Worm (Caenorhabditis elegans): ENCODE measurements around the gene fbxa-77.

Gene fbxa-77

ce11 chrIII:1205421-1205820, 43.9 kb upstream of the fbxa-77 start:
- TF ChIP-seq nhr-12 (tag; optimal IDR thresholded peaks at IDR 0.05) (no peak), nhr-77 (tag; optimal IDR thresholded peaks at IDR 0.05) (no peak), jun-1 (tag; optimal IDR thresholded peaks at IDR 0.05) (no peak), egl-27 (tag; optimal IDR thresholded peaks at IDR 0.05) (no peak), nhr-43 (tag; optimal IDR thresholded peaks at IDR 0.05; ENCODE audit: poor library complexity, severe bottlenecking) (no peak), ama-1 (optimal IDR thresholded peaks at IDR 0.05) (no peak), nhr-67 (tag; optimal IDR thresholded peaks at IDR 0.05) (no peak), unc-39 (tag; optimal IDR thresholded peaks at IDR 0.05) (no peak), mdl-1 (tag; optimal IDR thresholded peaks at IDR 0.05) (no peak), mml-1 (tag; optimal IDR thresholded peaks at IDR 0.05) (no peak), daf-12 (tag; optimal IDR thresholded peaks at IDR 0.05) (no peak), nhr-11 (tag; optimal IDR thresholded peaks at IDR 0.05) (no peak), lin-39 (tag; optimal IDR thresholded peaks at IDR 0.05) (no peak)

ce11 chrIII:1206331-1206730, 42.9 kb upstream of the fbxa-77 start:
- TF ChIP-seq ceh-9 (tag; optimal IDR thresholded peaks at IDR 0.05) (no peak), ceh-28 (tag; optimal IDR thresholded peaks at IDR 0.05) (peak; percentile 81), ztf-11 (tag; optimal IDR thresholded peaks at IDR 0.05) (no peak), tbx-2 (tag; optimal IDR thresholded peaks at IDR 0.05) (no peak), R02D3.7 (tag; optimal IDR thresholded peaks at IDR 0.05) (no peak)

DNA sequence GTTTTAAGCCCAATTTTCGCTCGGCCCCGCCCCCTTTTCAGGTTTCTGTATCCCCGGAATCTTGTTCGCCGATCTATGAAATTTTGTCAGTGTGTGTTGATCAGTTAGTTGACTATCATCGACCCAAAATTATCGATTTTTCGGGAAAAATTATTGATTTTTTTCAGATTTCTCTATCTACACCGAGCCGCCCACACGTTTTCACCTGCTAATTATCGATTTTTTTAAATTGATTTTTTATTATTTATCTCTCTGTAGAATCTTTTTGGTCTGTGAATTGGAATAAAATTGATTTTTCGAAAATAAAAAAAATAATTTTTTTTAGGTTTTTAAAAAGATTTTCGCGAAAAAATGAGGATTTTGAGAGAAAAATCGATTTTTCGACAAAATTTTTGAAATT, 42.2 kb upstream of the fbxa-77 start:
- TF ChIP-seq R02D3.7 (tag; optimal IDR thresholded peaks at IDR 0.05) (no peak), ceh-28 (tag; optimal IDR thresholded peaks at IDR 0.05) (peak; percentile 83)

ce11 chrIII:1207852-1208251, 41.4 kb upstream of the fbxa-77 start, which contains the start of gene orc-3:
Gene orc-3, plus strand, starts transcription at chrIII:1208133.
- TF ChIP-seq hmg-11 (tag; optimal IDR thresholded peaks at IDR 0.05) (peak; percentile 24), nhr-25 (tag; optimal IDR thresholded peaks at IDR 0.05) (peak; percentile 9), nfya-1 (tag; optimal IDR thresholded peaks at IDR 0.05; ENCODE audit: insufficient read depth) (peak; percentile 6), nhr-12 (tag; optimal IDR thresholded peaks at IDR 0.05) (no peak), pha-4 (tag; optimal IDR thresholded peaks at IDR 0.05) (peak; percentile 32), egl-5 (tag; optimal IDR thresholded peaks at IDR 0.05) (peak; percentile 61), lin-15B (tag; optimal IDR thresholded peaks at IDR 0.05) (peak; percentile 67), nhr-76 (tag; optimal IDR thresholded peaks at IDR 0.05) (no peak)

DNA sequence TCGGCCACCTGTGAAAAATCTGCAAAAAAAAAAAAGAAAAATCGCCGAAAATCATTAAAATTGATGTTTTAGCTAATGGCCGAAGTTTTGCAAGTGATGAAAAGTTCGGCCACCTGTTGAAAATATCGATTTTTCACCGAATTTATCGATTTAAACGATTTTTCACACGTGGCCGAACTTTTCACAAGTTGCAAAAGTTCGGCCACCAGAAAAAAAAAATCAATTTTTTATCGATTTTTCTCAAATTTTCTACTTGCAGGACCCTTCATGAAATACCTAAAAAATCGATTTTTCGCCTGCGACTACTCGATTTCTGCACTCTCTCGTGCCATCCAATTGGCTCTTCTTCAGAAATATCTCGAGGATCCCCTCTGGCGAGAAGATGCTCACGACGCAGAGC, 38.6 kb upstream of the fbxa-77 start:
- TF ChIP-seq egl-27 (tag; optimal IDR thresholded peaks at IDR 0.05), result no peak
- TF ChIP-seq ZK546.5 (tag; optimal IDR thresholded peaks at IDR 0.05), result no peak
- TF ChIP-seq jun-1 (tag; optimal IDR thresholded peaks at IDR 0.05), result no peak
- no peak for TF ChIP-seq ceh-9 (tag; optimal IDR thresholded peaks at IDR 0.05)
- peak; percentile 62 for TF ChIP-seq ceh-28 (tag; optimal IDR thresholded peaks at IDR 0.05)
- TF ChIP-seq snpc-4 (tag; optimal IDR thresholded peaks at IDR 0.05), result no peak
- TF ChIP-seq fkh-2 (tag; optimal IDR thresholded peaks at IDR 0.05), result no peak

- no peak for TF ChIP-seq fkh-2 (tag; optimal IDR thresholded peaks at IDR 0.05)
- TF ChIP-seq pha-4 (tag; optimal IDR thresholded peaks at IDR 0.05), result no peak
- no peak for TF ChIP-seq ceh-82 (tag; optimal IDR thresholded peaks at IDR 0.05)
- no peak for TF ChIP-seq mml-1 (tag; optimal IDR thresholded peaks at IDR 0.05)
- no peak for TF ChIP-seq lsy-12 (tag; optimal IDR thresholded peaks at IDR 0.05)
- TF ChIP-seq R02D3.7 (tag; optimal IDR thresholded peaks at IDR 0.05), result no peak
- no peak for TF ChIP-seq nhr-12 (tag; optimal IDR thresholded peaks at IDR 0.05)
- TF ChIP-seq mdl-1 (tag; optimal IDR thresholded peaks at IDR 0.05), result no peak
Measured at ce11 chrIII:1214121-1214673, 35.1 kb upstream of the fbxa-77 start.

- TF ChIP-seq pqm-1 (tag; optimal IDR thresholded peaks at IDR 0.05) (peak; percentile 91), jun-1 (tag; optimal IDR thresholded peaks at IDR 0.05) (peak; percentile 63), ama-1 (optimal IDR thresholded peaks at IDR 0.05) (peak; percentile 62), zag-1 (tag; optimal IDR thresholded peaks at IDR 0.05) (no peak), elt-2 (tag; optimal IDR thresholded peaks at IDR 0.05) (peak; percentile 96)
Measured at ce11 chrIII:1214680-1215079, 34.6 kb upstream of the fbxa-77 start, which contains the start of gene Y119D3B.21. Gene Y119D3B.21, plus strand, starts transcription at chrIII:1215000.

Data from whole organism, L3 larva.